Worm (Caenorhabditis elegans) whole organism, L3 larva: ENCODE results near the gene wdr-46.

ENCODE experiments used
- aly-2 ChIP-seq: fragments of 150-350 bp; optimal IDR thresholded peaks from 2 replicates; lab custom pipeline; 2014; ENCODE audit warnings: missing biosample characterization, missing genetic modification characterization
- ama-1 ChIP-seq: fragments of 150-350 bp; optimal IDR thresholded peaks from 2 replicates; lab custom pipeline; 2018
- ceh-9 ChIP-seq: sonication (generic microtip); optimal IDR thresholded peaks from 2 replicates; lab custom pipeline; 2018; ENCODE audit warnings: missing biosample characterization, missing genetic modification characterization
- elt-2 ChIP-seq: sonication (generic microtip); optimal IDR thresholded peaks from 2 replicates; lab custom pipeline; 2016; ENCODE audit warnings: missing genetic modification reagents, mild to moderate bottlenecking, missing genetic modification characterization, missing compliant biosample characterization
- fkh-10 ChIP-seq: sonication (generic microtip); optimal IDR thresholded peaks from 2 replicates; lab custom pipeline; 2017; ENCODE audit warnings: missing biosample characterization, missing genetic modification reagents, missing genetic modification characterization
- hmg-11 ChIP-seq: sonication (generic microtip); optimal IDR thresholded peaks from 2 replicates; lab custom pipeline; 2016; ENCODE audit warnings: missing genetic modification characterization, missing compliant biosample characterization
- lin-39 ChIP-seq: fragments of 150-350 bp; optimal IDR thresholded peaks from 2 replicates; lab custom pipeline; 2018; ENCODE audit warnings: missing biosample characterization, missing genetic modification reagents, missing genetic modification characterization
- lsy-12 ChIP-seq: sonication (generic microtip); optimal IDR thresholded peaks from 2 replicates; lab custom pipeline; 2016; ENCODE audit warnings: mild to moderate bottlenecking, missing genetic modification characterization, missing compliant biosample characterization
- nfya-1 ChIP-seq: sonication (generic microtip); optimal IDR thresholded peaks from 2 replicates; lab custom pipeline; 2017; ENCODE audit warnings: missing genetic modification characterization, mild to moderate bottlenecking, missing compliant biosample characterization, antibody characterized with exemption, moderate library complexity; ENCODE audit not compliant: insufficient read depth
- nhr-11 ChIP-seq: fragments of 150-350 bp; optimal IDR thresholded peaks from 2 replicates; lab custom pipeline; 2014; ENCODE audit warnings: missing biosample characterization, missing genetic modification characterization
- nhr-25 ChIP-seq: sonication (generic microtip); optimal IDR thresholded peaks from 2 replicates; lab custom pipeline; 2017; ENCODE audit warnings: missing biosample characterization, missing genetic modification characterization
- nhr-43 ChIP-seq: sonication (generic microtip); optimal IDR thresholded peaks from 2 replicates; lab custom pipeline; 2016; ENCODE audit warnings: mild to moderate bottlenecking, missing genetic modification characterization, missing compliant biosample characterization; ENCODE audit not compliant: poor library complexity, severe bottlenecking
- pha-4 ChIP-seq: fragments of 150-350 bp; optimal IDR thresholded peaks from 2 replicates; lab custom pipeline; 2014; ENCODE audit warnings: missing biosample characterization, missing genetic modification reagents, missing genetic modification characterization
- pqm-1 ChIP-seq: fragments of 150-350 bp; optimal IDR thresholded peaks from 2 replicates; lab custom pipeline; 2017; ENCODE audit warnings: missing biosample characterization, missing genetic modification characterization, inconsistent platforms
- skn-1 ChIP-seq: fragments of 150-350 bp; optimal IDR thresholded peaks from 2 replicates; lab custom pipeline; 2014; ENCODE audit warnings: missing biosample characterization, missing genetic modification characterization
- tbx-2 ChIP-seq: sonication (generic microtip); optimal IDR thresholded peaks from 2 replicates; lab custom pipeline; 2016; ENCODE audit warnings: mild to moderate bottlenecking, missing genetic modification characterization, missing compliant biosample characterization
- unc-39 ChIP-seq: sonication (generic microtip); optimal IDR thresholded peaks from 4 replicates; lab custom pipeline; 2017; ENCODE audit warnings: missing biosample characterization, missing genetic modification characterization
- ztf-4 ChIP-seq: fragments of 150-350 bp; optimal IDR thresholded peaks from 2 replicates; lab custom pipeline; 2014; ENCODE audit warnings: missing biosample characterization, missing genetic modification characterization

wdr-46 gene

ce11 chrIV:12414601-12415000 is 42.5 kb downstream of the wdr-46 start:
- TF ChIP-seq aly-2 (tag; lab: Kevin White, UChicago) (no peak), fkh-10 (GFP tag; lab: Kevin White, UChicago) (peak; percentile 71)

DNA sequence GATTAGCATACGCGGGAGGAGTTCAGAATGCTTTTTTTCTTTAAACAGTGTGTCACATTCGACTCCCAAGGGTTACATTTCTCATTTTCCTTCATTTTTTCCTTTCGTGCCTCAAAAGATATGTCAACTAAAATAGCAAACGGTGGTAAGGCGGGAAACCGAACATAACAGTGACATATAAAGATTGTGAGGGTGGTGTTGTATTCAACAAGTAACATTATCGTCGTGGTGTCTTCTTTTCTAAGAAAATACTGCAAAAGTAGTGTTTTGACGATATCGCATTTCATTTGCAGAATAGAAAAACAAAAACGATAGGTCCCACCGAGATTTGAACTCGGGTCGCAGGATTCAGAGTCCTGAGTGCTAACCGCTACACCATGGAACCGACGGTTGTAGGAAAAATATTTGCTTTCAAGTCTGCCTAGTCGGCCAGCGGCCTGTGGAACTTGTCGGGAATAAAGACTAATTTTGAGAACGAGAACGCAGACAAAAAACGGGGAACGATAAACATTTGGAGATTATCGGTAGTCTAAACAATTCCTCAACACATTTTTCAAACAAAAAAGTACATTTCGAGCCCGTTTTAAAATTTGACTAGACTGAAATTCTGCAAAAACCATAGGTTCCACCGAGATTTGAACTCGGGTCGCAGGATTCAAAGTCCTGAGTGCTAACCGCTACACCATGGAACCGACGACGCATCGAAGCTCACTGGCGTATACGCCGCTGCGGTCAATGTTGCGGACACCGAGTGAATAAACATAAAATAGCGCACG is 44.8 kb downstream of the wdr-46 start:
- peak; percentile 26 for TF ChIP-seq elt-2 (tag; lab: Kevin White, UChicago)
- peak; percentile 35 for TF ChIP-seq hmg-11 (tag; lab: Kevin White, UChicago)
- TF ChIP-seq pha-4 (tag; lab: Kevin White, UChicago): no peak

DNA sequence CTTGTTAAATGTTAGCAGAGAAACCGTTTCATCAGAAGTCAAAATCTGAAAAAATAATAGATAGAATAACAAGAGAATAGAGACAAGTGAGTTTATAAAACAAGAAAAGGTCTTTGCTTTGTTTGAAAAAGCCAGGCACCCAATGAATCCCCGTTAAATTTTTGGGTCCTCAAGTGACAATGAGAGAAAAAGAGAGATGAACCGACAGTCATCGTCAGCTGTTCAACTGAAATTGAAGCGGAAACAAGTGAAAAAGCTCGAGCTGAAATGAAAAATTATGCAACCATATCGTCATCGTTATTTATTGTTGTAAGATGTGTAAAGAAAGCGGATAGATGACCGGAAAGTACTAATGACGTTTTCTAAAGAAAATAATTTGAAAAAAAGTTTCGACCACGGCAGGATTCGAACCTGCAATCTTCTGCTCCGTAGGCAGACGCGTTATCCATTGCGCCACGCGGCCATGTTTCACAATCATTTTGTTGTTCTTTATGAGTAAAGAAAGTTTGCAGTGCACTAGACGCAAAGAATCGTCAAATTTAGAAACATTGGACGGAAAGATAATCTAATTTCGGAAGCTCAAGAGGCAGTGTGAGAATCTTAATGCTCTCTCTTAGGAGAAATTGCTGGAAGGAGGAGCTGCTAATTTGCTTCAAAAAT is 45.6 kb downstream of the wdr-46 start, which contains the start of gene F08G5.3:
Gene F08G5.3, minus strand, starts transcription at position 51 of the 660 bp plus-strand sequence.
- TF ChIP-seq skn-1 (no peak), lsy-12 (tag; lab: Kevin White, UChicago) (peak; percentile 20), tbx-2 (tag; lab: Kevin White, UChicago) (peak; percentile 32), nfya-1 (tag; lab: Kevin White, UChicago) (peak; percentile 37), elt-2 (tag; lab: Kevin White, UChicago) (peak; percentile 49), pha-4 (tag; lab: Kevin White, UChicago) (peak; percentile 34), nhr-11 (tag; lab: Kevin White, UChicago) (peak; percentile 40), hmg-11 (tag; lab: Kevin White, UChicago) (no peak), nhr-25 (tag; lab: Kevin White, UChicago) (no peak), pqm-1 (tag; lab: Kevin White, UChicago) (peak; percentile 9), ceh-9 (tag; lab: Kevin White, UChicago) (peak; percentile 42), nhr-43 (tag; lab: Kevin White, UChicago) (peak; percentile 73), lin-39 (tag; lab: Kevin White, UChicago) (no peak), aly-2 (tag; lab: Kevin White, UChicago) (no peak), ztf-4 (no peak), ama-1 (lab: Kevin White, UChicago) (no peak)

DNA sequence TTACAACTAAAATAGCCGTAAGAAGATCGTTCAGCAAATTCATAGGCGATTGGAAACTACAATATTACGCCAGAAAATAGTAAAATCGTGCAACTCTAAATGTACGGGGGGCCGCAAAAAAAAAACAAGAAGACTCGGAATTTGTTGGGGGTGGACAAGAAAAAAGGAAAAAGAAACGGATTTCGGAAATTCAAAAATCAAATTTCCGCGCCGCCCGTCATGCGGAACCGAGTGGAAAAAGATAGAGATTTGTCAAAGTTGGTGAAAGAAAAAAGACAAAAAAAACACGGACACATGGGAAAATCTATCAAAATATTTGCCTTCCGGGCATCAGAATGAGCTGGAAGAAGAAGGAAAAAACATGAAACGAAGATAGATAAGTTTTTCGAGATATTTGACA is 47.2 kb downstream of the wdr-46 start:
- TF ChIP-seq fkh-10 (GFP tag; lab: Kevin White, UChicago) (peak; percentile 5), nfya-1 (tag; lab: Kevin White, UChicago) (peak; percentile 12), unc-39 (tag; lab: Kevin White, UChicago) (no peak)

DNA sequence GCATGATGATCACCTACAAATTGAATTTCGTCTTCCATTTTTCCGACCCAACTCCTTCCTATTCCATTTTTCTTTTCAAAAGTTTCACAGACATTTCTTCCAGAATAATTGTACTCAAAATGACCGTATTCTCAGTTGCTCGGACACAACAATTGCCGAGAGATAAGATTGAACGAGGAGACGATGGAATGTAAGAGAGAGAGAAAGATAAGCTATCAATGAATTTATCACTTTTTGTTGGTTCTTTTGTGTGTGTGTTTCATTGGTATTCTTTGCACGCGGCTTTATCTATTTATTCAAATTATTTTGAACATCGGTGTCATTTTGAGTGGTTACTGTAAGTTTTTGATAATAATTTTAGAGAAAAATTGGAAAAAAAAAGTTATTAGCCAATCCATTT is 48.4 kb downstream of the wdr-46 start, which contains the start of gene ugt-65:
Gene ugt-65, plus strand, starts transcription at position 229 of the 400 bp plus-strand sequence.
- TF ChIP-seq elt-2 (tag; lab: Kevin White, UChicago) (peak; percentile 93), lsy-12 (tag; lab: Kevin White, UChicago) (no peak), nhr-11 (tag; lab: Kevin White, UChicago) (no peak), pha-4 (tag; lab: Kevin White, UChicago) (peak; percentile 24), pqm-1 (tag; lab: Kevin White, UChicago) (peak; percentile 85)
